Worm (Caenorhabditis elegans): ENCODE results near the gene srbc-68.

- TF ChIP-seq ref-1 (GFP tag; conservative IDR thresholded peaks at IDR 0.05) (no peak), ztf-29 (GFP tag; IDR thresholded peaks at IDR 0.05) (no peak), flt-1 (GFP tag; IDR thresholded peaks at IDR 0.05) (no peak), T22C8.4 (GFP tag; IDR thresholded peaks at IDR 0.05) (no peak), cog-1 (tag; optimal IDR thresholded peaks at IDR 0.05) (no peak)
These were observed 21.4 kb downstream of the srbc-68 start, which contains the start of gene T24A6.7 for ce11 chrV:3524970-3525369.

Measured in whole organism, midembryonic.